Worm (Caenorhabditis elegans) whole organism, L3 larva: Measurements from ENCODE around the gene T26C5.4.

Experiments
- R02D3.7 ChIP-seq: fragments of 150-350 bp; optimal IDR thresholded peaks from 2 replicates; lab custom pipeline; 2014; ENCODE audit warnings: missing biosample characterization, missing genetic modification characterization
- ZK546.5 ChIP-seq: sonication (generic microtip); optimal IDR thresholded peaks from 2 replicates; lab custom pipeline; 2017; ENCODE audit warnings: missing biosample characterization, missing genetic modification characterization
- aly-2 ChIP-seq: fragments of 150-350 bp; optimal IDR thresholded peaks from 2 replicates; lab custom pipeline; 2014; ENCODE audit warnings: missing biosample characterization, missing genetic modification characterization
- ama-1 ChIP-seq: fragments of 150-350 bp; optimal IDR thresholded peaks from 2 replicates; lab custom pipeline; 2018
- ceh-16 ChIP-seq: sonication (generic microtip); optimal IDR thresholded peaks from 2 replicates; lab custom pipeline; 2017; ENCODE audit warnings: missing biosample characterization, missing genetic modification characterization
- ceh-28 ChIP-seq: fragments of 150-350 bp; optimal IDR thresholded peaks from 2 replicates; lab custom pipeline; 2014; ENCODE audit warnings: missing biosample characterization, missing genetic modification reagents, missing genetic modification characterization
- ceh-82 ChIP-seq: fragments of 150-350 bp; optimal IDR thresholded peaks from 2 replicates; lab custom pipeline; 2014; ENCODE audit warnings: missing biosample characterization, missing genetic modification characterization
- ceh-9 ChIP-seq: sonication (generic microtip); optimal IDR thresholded peaks from 2 replicates; lab custom pipeline; 2018; ENCODE audit warnings: missing biosample characterization, missing genetic modification characterization
- daf-12 ChIP-seq: fragments of 150-350 bp; optimal IDR thresholded peaks from 2 replicates; lab custom pipeline; 2014; ENCODE audit warnings: missing biosample characterization, missing genetic modification reagents, missing genetic modification characterization
- egl-27 ChIP-seq: sonication (generic microtip); optimal IDR thresholded peaks from 4 replicates; lab custom pipeline; 2017; ENCODE audit warnings: missing biosample characterization, missing genetic modification reagents, missing genetic modification characterization
- egl-5 ChIP-seq: fragments of 150-350 bp; optimal IDR thresholded peaks from 2 replicates; lab custom pipeline; 2017; ENCODE audit warnings: missing biosample characterization, missing genetic modification reagents, missing genetic modification characterization, inconsistent platforms
- elt-1 ChIP-seq: fragments of 150-350 bp; optimal IDR thresholded peaks from 2 replicates; lab custom pipeline; 2014; ENCODE audit warnings: missing biosample characterization, missing genetic modification characterization
- elt-3 ChIP-seq, 3 experiments: fragments of 150-350 bp in 1 of 3; sonication (generic microtip) in 2 of 3; optimal IDR thresholded peaks; 2 replicates in 2 of 3; 4 replicates in 1 of 3; lab custom pipeline; 2014 to 2017; ENCODE audit warnings: missing biosample characterization in 3 of 3, missing genetic modification characterization in 3 of 3
- eor-1 ChIP-seq, 2 experiments: fragments of 150-350 bp; optimal IDR thresholded peaks; 2 replicates each; lab custom pipeline; 2014 to 2018; ENCODE audit warnings: missing biosample characterization in 2 of 2, missing genetic modification characterization in 2 of 2
- fkh-10 ChIP-seq: sonication (generic microtip); optimal IDR thresholded peaks from 2 replicates; lab custom pipeline; 2017; ENCODE audit warnings: missing biosample characterization, missing genetic modification reagents, missing genetic modification characterization
- fkh-2 ChIP-seq: fragments of 150-350 bp; optimal IDR thresholded peaks from 2 replicates; lab custom pipeline; 2014; ENCODE audit warnings: missing biosample characterization, missing genetic modification reagents, missing genetic modification characterization
- fos-1 ChIP-seq: fragments of 150-350 bp; optimal IDR thresholded peaks from 2 replicates; lab custom pipeline; 2014; ENCODE audit warnings: missing biosample characterization, missing genetic modification characterization
- hmg-11 ChIP-seq: sonication (generic microtip); optimal IDR thresholded peaks from 2 replicates; lab custom pipeline; 2016; ENCODE audit warnings: missing genetic modification characterization, missing compliant biosample characterization
- jun-1 ChIP-seq: fragments of 150-350 bp; optimal IDR thresholded peaks from 2 replicates; lab custom pipeline; 2014; ENCODE audit warnings: missing biosample characterization, missing genetic modification reagents, missing genetic modification characterization
- lin-15B ChIP-seq: fragments of 150-350 bp; optimal IDR thresholded peaks from 2 replicates; lab custom pipeline; 2014; ENCODE audit warnings: missing biosample characterization, missing genetic modification characterization
- lin-39 ChIP-seq: fragments of 150-350 bp; optimal IDR thresholded peaks from 2 replicates; lab custom pipeline; 2018; ENCODE audit warnings: missing biosample characterization, missing genetic modification reagents, missing genetic modification characterization
- lsy-12 ChIP-seq: sonication (generic microtip); optimal IDR thresholded peaks from 2 replicates; lab custom pipeline; 2016; ENCODE audit warnings: mild to moderate bottlenecking, missing genetic modification characterization, missing compliant biosample characterization
- mdl-1 ChIP-seq: fragments of 150-350 bp; optimal IDR thresholded peaks from 2 replicates; lab custom pipeline; 2014; ENCODE audit warnings: missing biosample characterization, missing genetic modification characterization
- mml-1 ChIP-seq: fragments of 150-350 bp; sonication (generic microtip); optimal IDR thresholded peaks from 3 replicates; lab custom pipeline; 2014; ENCODE audit warnings: missing biosample characterization, missing genetic modification characterization
- nfya-1 ChIP-seq: sonication (generic microtip); optimal IDR thresholded peaks from 2 replicates; lab custom pipeline; 2017; ENCODE audit warnings: missing genetic modification characterization, mild to moderate bottlenecking, missing compliant biosample characterization, antibody characterized with exemption, moderate library complexity; ENCODE audit not compliant: insufficient read depth
- nhr-11 ChIP-seq: fragments of 150-350 bp; optimal IDR thresholded peaks from 2 replicates; lab custom pipeline; 2014; ENCODE audit warnings: missing biosample characterization, missing genetic modification characterization
- nhr-12 ChIP-seq: fragments of 150-350 bp; optimal IDR thresholded peaks from 2 replicates; lab custom pipeline; 2014; ENCODE audit warnings: missing biosample characterization, missing genetic modification characterization
- nhr-25 ChIP-seq: sonication (generic microtip); optimal IDR thresholded peaks from 2 replicates; lab custom pipeline; 2017; ENCODE audit warnings: missing biosample characterization, missing genetic modification characterization
- nhr-28 ChIP-seq: fragments of 150-350 bp; optimal IDR thresholded peaks from 2 replicates; lab custom pipeline; 2014; ENCODE audit warnings: missing biosample characterization, missing genetic modification characterization
- nhr-67 ChIP-seq: fragments of 150-350 bp; optimal IDR thresholded peaks from 2 replicates; lab custom pipeline; 2014; ENCODE audit warnings: missing biosample characterization, missing genetic modification characterization
- pha-4 ChIP-seq: fragments of 150-350 bp; optimal IDR thresholded peaks from 2 replicates; lab custom pipeline; 2014; ENCODE audit warnings: missing biosample characterization, missing genetic modification reagents, missing genetic modification characterization
- pqm-1 ChIP-seq: fragments of 150-350 bp; optimal IDR thresholded peaks from 2 replicates; lab custom pipeline; 2017; ENCODE audit warnings: missing biosample characterization, missing genetic modification characterization, inconsistent platforms
- skn-1 ChIP-seq: fragments of 150-350 bp; optimal IDR thresholded peaks from 2 replicates; lab custom pipeline; 2014; ENCODE audit warnings: missing biosample characterization, missing genetic modification characterization
- snpc-4 ChIP-seq: fragments of 150-350 bp; optimal IDR thresholded peaks from 2 replicates; lab custom pipeline; 2014; ENCODE audit warnings: missing biosample characterization, missing genetic modification characterization
- tbx-2 ChIP-seq: sonication (generic microtip); optimal IDR thresholded peaks from 2 replicates; lab custom pipeline; 2016; ENCODE audit warnings: mild to moderate bottlenecking, missing genetic modification characterization, missing compliant biosample characterization
- unc-39 ChIP-seq: sonication (generic microtip); optimal IDR thresholded peaks from 4 replicates; lab custom pipeline; 2017; ENCODE audit warnings: missing biosample characterization, missing genetic modification characterization
- unc-62 ChIP-seq: fragments of 150-350 bp; sonication (generic microtip); optimal IDR thresholded peaks from 4 replicates; lab custom pipeline; 2014; ENCODE audit warnings: missing biosample characterization, missing genetic modification reagents, missing genetic modification characterization
- zag-1 ChIP-seq: fragments of 150-350 bp; optimal IDR thresholded peaks from 2 replicates; lab custom pipeline; 2014; ENCODE audit warnings: missing biosample characterization, missing genetic modification characterization
- ztf-4 ChIP-seq: fragments of 150-350 bp; optimal IDR thresholded peaks from 2 replicates; lab custom pipeline; 2014; ENCODE audit warnings: missing biosample characterization, missing genetic modification characterization

The T26C5.4 gene

ce11 chrII:9282787-9283186, 32.5 kb upstream of the T26C5.4 start (continued):
- TF ChIP-seq ceh-9 (tag; lab: Kevin White, UChicago) (no peak), ztf-4 (tag; lab: Kevin White, UChicago) (peak; percentile 64), ceh-82 (tag; lab: Kevin White, UChicago) (no peak)
- TF ChIP-seq, all 47 proteins: peak for 30

ce11 chrII:9282065-9282464, 31.7 kb upstream of the T26C5.4 start:
- TF ChIP-seq ama-1: no peak
- no peak for TF ChIP-seq ZK546.5 (tag; lab: Kevin White, UChicago)
- TF ChIP-seq fkh-10: no peak
- no peak for TF ChIP-seq eor-1 (tag; optimal IDR thresholded peaks at IDR 0.05; lab: Kevin White, UChicago)
- no peak for TF ChIP-seq ceh-9 (tag; lab: Kevin White, UChicago)
- no peak for TF ChIP-seq pqm-1 (tag; lab: Kevin White, UChicago)
- no peak for TF ChIP-seq lin-15B (tag; lab: Kevin White, UChicago)
- TF ChIP-seq hmg-11 (tag; lab: Kevin White, UChicago): no peak
- TF ChIP-seq nhr-28 (tag; lab: Kevin White, UChicago): no peak
- no peak for TF ChIP-seq R02D3.7
- no peak for TF ChIP-seq fos-1 (tag; lab: Kevin White, UChicago)
- TF ChIP-seq egl-27 (tag; lab: Kevin White, UChicago): no peak
- no peak for TF ChIP-seq lin-39 (tag; lab: Kevin White, UChicago)
- no peak for TF ChIP-seq zag-1
- TF ChIP-seq lsy-12 (tag; lab: Kevin White, UChicago): no peak
- no peak for TF ChIP-seq mdl-1 (tag; lab: Kevin White, UChicago)
- no peak for TF ChIP-seq ceh-82 (tag; lab: Kevin White, UChicago)
- TF ChIP-seq, all 47 proteins: peak for 0

ce11 chrII:9281595-9281994, 31.3 kb upstream of the T26C5.4 start:
- TF ChIP-seq ztf-4 (tag; lab: Kevin White, UChicago): no peak
- no peak for TF ChIP-seq pqm-1 (tag; lab: Kevin White, UChicago)
- TF ChIP-seq elt-1 (tag; lab: Kevin White, UChicago): no peak
- no peak for TF ChIP-seq nhr-67 (tag; lab: Kevin White, UChicago)
- no peak for TF ChIP-seq aly-2 (tag; lab: Kevin White, UChicago)
- TF ChIP-seq ceh-16 (tag; lab: Kevin White, UChicago): no peak
- TF ChIP-seq nhr-11 (tag; lab: Kevin White, UChicago): no peak
- no peak for TF ChIP-seq snpc-4
- TF ChIP-seq nfya-1: peak; percentile 56
- no peak for TF ChIP-seq lsy-12 (tag; lab: Kevin White, UChicago)
- TF ChIP-seq ama-1: peak; percentile 40
- TF ChIP-seq hmg-11 (tag; lab: Kevin White, UChicago): peak; percentile 57
- no peak for TF ChIP-seq unc-62 (GFP tag; lab: Kevin White, UChicago)
- no peak for TF ChIP-seq ceh-82 (tag; lab: Kevin White, UChicago)
- TF ChIP-seq skn-1 (tag; lab: Kevin White, UChicago): no peak
- TF ChIP-seq jun-1 (tag; lab: Kevin White, UChicago): no peak
- TF ChIP-seq egl-27 (tag; lab: Kevin White, UChicago): no peak
- no peak for TF ChIP-seq daf-12 (tag; lab: Kevin White, UChicago)
- no peak for TF ChIP-seq nhr-12
- no peak for TF ChIP-seq elt-3 (tag; optimal IDR thresholded peaks at IDR 0.05; lab: Kevin White, UChicago)
- no peak for TF ChIP-seq zag-1
- no peak for TF ChIP-seq mml-1 (tag; lab: Kevin White, UChicago)
- TF ChIP-seq ceh-9 (tag; lab: Kevin White, UChicago): no peak
- TF ChIP-seq tbx-2 (tag; lab: Kevin White, UChicago): no peak
- peak; percentile 55 for TF ChIP-seq lin-39 (tag; lab: Kevin White, UChicago)
- no peak for TF ChIP-seq fkh-2 (tag; lab: Kevin White, UChicago)
- peak; percentile 6 for TF ChIP-seq lin-15B (tag; lab: Kevin White, UChicago)
- TF ChIP-seq ZK546.5 (tag; lab: Kevin White, UChicago): no peak
- TF ChIP-seq pha-4 (tag; lab: Kevin White, UChicago): no peak
- no peak for TF ChIP-seq R02D3.7
- TF ChIP-seq unc-39 (tag; lab: Kevin White, UChicago): no peak
- TF ChIP-seq nhr-25 (tag; lab: Kevin White, UChicago): no peak
- no peak for TF ChIP-seq mdl-1 (tag; lab: Kevin White, UChicago)
- TF ChIP-seq egl-5 (tag; lab: Kevin White, UChicago): peak; percentile 69
- TF ChIP-seq ceh-28 (tag; lab: Kevin White, UChicago): no peak
